Worm (Caenorhabditis elegans) whole organism, L1 larva: ENCODE data around the gene F18C5.5.

Source experiments
- C04F5.9 ChIP-seq: sonication (generic microtip); optimal IDR thresholded peaks from 2 replicates; lab custom pipeline; 2016; ENCODE audit warnings: missing genetic modification characterization, missing compliant biosample characterization
- C16A3.4 ChIP-seq: fragments of 150-350 bp; optimal IDR thresholded peaks from 2 replicates; lab custom pipeline; 2014; ENCODE audit warnings: missing biosample characterization, missing genetic modification characterization
- C34B4.2 ChIP-seq: sonication (generic microtip); optimal IDR thresholded peaks from 2 replicates; lab custom pipeline; 2017; ENCODE audit warnings: mild to moderate bottlenecking, missing genetic modification characterization, missing compliant biosample characterization
- alr-1 ChIP-seq: fragments of 200-800 bp; sonication (Bioruptor generic); optimal IDR thresholded peaks from 2 replicates; lab custom pipeline; 2018; ENCODE audit warnings: borderline replicate concordance, mild to moderate bottlenecking, missing genetic modification characterization, missing compliant biosample characterization
- ama-1 ChIP-seq: fragments of 150-350 bp; optimal IDR thresholded peaks from 2 replicates; lab custom pipeline; 2014
- blmp-1 ChIP-seq: fragments of 150-350 bp; optimal IDR thresholded peaks from 2 replicates; lab custom pipeline; 2014; ENCODE audit warnings: missing biosample characterization, missing genetic modification characterization
- ceh-63 ChIP-seq: fragments of 200-800 bp; sonication (Bioruptor generic); optimal IDR thresholded peaks from 2 replicates; lab custom pipeline; 2018; ENCODE audit warnings: mild to moderate bottlenecking, missing genetic modification characterization, missing compliant biosample characterization
- dpl-1 ChIP-seq, 3 experiments: fragments of 150-350 bp in 2 of 3; sonication (generic microtip) in 1 of 3; optimal IDR thresholded peaks; 2 replicates each; lab custom pipeline; 2014 to 2017; ENCODE audit warnings: missing biosample characterization in 3 of 3, missing genetic modification characterization in 3 of 3, missing genetic modification reagents in 3 of 3
- efl-1 ChIP-seq, 4 experiments: fragments of 150-350 bp; optimal IDR thresholded peaks in 3 of 4; peaks in 1 of 4; 1 replicate in 1 of 4; 2 replicates in 3 of 4; lab custom pipeline; 2014; ENCODE audit warnings: missing biosample characterization in 2 of 4, missing genetic modification characterization in 2 of 4, missing genetic modification reagents in 2 of 4
- elt-3 ChIP-seq, 6 experiments: fragments of 150-350 bp in 1 of 6; sonication (generic microtip); optimal IDR thresholded peaks; 2 replicates each; lab custom pipeline; 2017 to 2018; ENCODE audit warnings: missing biosample characterization in 6 of 6, missing genetic modification characterization in 6 of 6, inconsistent platforms in 1 of 6
- fos-1 ChIP-seq: fragments of 150-350 bp; optimal IDR thresholded peaks from 2 replicates; lab custom pipeline; 2014; ENCODE audit warnings: missing biosample characterization, missing genetic modification characterization
- grh-1 ChIP-seq: fragments of 200-800 bp; sonication (Bioruptor generic); IDR thresholded peaks from 2 replicates; pipeline ENCODE4 v1.3.6; 2022; ENCODE audit warnings: missing genetic modification reagents, missing genetic modification characterization, missing compliant biosample characterization
- irx-1 ChIP-seq: sonication (generic microtip); optimal IDR thresholded peaks from 2 replicates; lab custom pipeline; 2016; ENCODE audit warnings: missing genetic modification characterization, missing compliant biosample characterization
- jun-1 ChIP-seq: fragments of 150-350 bp; optimal IDR thresholded peaks from 2 replicates; lab custom pipeline; 2014; ENCODE audit warnings: missing biosample characterization, missing genetic modification reagents, missing genetic modification characterization
- lin-13 ChIP-seq: fragments of 150-350 bp; optimal IDR thresholded peaks from 2 replicates; lab custom pipeline; 2014; ENCODE audit warnings: missing biosample characterization, missing genetic modification reagents, missing genetic modification characterization
- lin-14 ChIP-seq: fragments of 200-800 bp; sonication (Bioruptor generic); optimal IDR thresholded peaks from 2 replicates; lab custom pipeline; 2018; ENCODE audit warnings: mild to moderate bottlenecking, missing genetic modification characterization, moderate library complexity, missing compliant biosample characterization
- lin-35 ChIP-seq, 2 experiments: fragments of 150-350 bp; optimal IDR thresholded peaks; 2 replicates each; lab custom pipeline; 2014; ENCODE audit warnings: missing biosample characterization in 2 of 2, missing genetic modification characterization in 2 of 2, missing genetic modification reagents in 2 of 2
- lin-39 ChIP-seq: fragments of 150-350 bp; optimal IDR thresholded peaks from 2 replicates; lab custom pipeline; 2014; ENCODE audit warnings: missing biosample characterization, missing genetic modification reagents, missing genetic modification characterization
- lir-3 ChIP-seq: sonication (generic microtip); optimal IDR thresholded peaks from 2 replicates; lab custom pipeline; 2016; ENCODE audit warnings: mild to moderate bottlenecking, missing genetic modification characterization, moderate library complexity, missing compliant biosample characterization; ENCODE audit not compliant: poor library complexity
- mab-9 ChIP-seq: fragments of 200-800 bp; sonication (Bioruptor generic); IDR thresholded peaks from 2 replicates; pipeline ENCODE4 v1.3.6; 2022; ENCODE audit warnings: missing genetic modification reagents, missing genetic modification characterization, missing compliant biosample characterization
- mdl-1 ChIP-seq, 2 experiments: fragments of 150-350 bp; optimal IDR thresholded peaks; 2 replicates each; lab custom pipeline; 2014 to 2017; ENCODE audit warnings: missing biosample characterization in 2 of 2, missing genetic modification characterization in 2 of 2, inconsistent platforms in 1 of 2
- mep-1 ChIP-seq: fragments of 150-350 bp; optimal IDR thresholded peaks from 2 replicates; lab custom pipeline; 2014; ENCODE audit warnings: missing biosample characterization, missing genetic modification characterization
- nhr-237 ChIP-seq: fragments of 150-350 bp; optimal IDR thresholded peaks from 2 replicates; lab custom pipeline; 2014; ENCODE audit warnings: missing biosample characterization, missing genetic modification characterization
- nhr-28 ChIP-seq: fragments of 150-350 bp; optimal IDR thresholded peaks from 2 replicates; lab custom pipeline; 2014; ENCODE audit warnings: missing biosample characterization, missing genetic modification characterization
- nhr-47 ChIP-seq: sonication (generic microtip); optimal IDR thresholded peaks from 2 replicates; lab custom pipeline; 2016; ENCODE audit warnings: mild to moderate bottlenecking, missing genetic modification characterization, moderate library complexity, missing compliant biosample characterization
- nhr-84 ChIP-seq: sonication (generic microtip); optimal IDR thresholded peaks from 2 replicates; lab custom pipeline; 2017; ENCODE audit warnings: missing biosample characterization, missing genetic modification characterization
- nhr-90 ChIP-seq: sonication (generic microtip); optimal IDR thresholded peaks from 2 replicates; lab custom pipeline; 2016; ENCODE audit warnings: mild to moderate bottlenecking, missing genetic modification characterization, missing compliant biosample characterization; ENCODE audit not compliant: poor library complexity
- pag-3 ChIP-seq: sonication (generic microtip); optimal IDR thresholded peaks from 2 replicates; lab custom pipeline; 2017; ENCODE audit warnings: missing genetic modification characterization, mild to moderate bottlenecking, missing compliant biosample characterization, antibody characterized with exemption, borderline replicate concordance; ENCODE audit not compliant: insufficient read depth
- pax-3 ChIP-seq: fragments of 200-800 bp; sonication (Bioruptor generic); optimal IDR thresholded peaks from 2 replicates; lab custom pipeline; 2018; ENCODE audit warnings: mild to moderate bottlenecking, missing genetic modification characterization, moderate library complexity, missing compliant biosample characterization
- swsn-7 ChIP-seq: sonication (generic microtip); optimal IDR thresholded peaks from 2 replicates; lab custom pipeline; 2016; ENCODE audit warnings: missing genetic modification characterization, missing compliant biosample characterization
- tlp-1 ChIP-seq: fragments of 150-350 bp; optimal IDR thresholded peaks from 2 replicates; lab custom pipeline; 2014; ENCODE audit warnings: missing biosample characterization, missing genetic modification characterization
- unc-30 ChIP-seq: sonication (generic microtip); optimal IDR thresholded peaks from 2 replicates; lab custom pipeline; 2017; ENCODE audit warnings: missing biosample characterization, missing genetic modification characterization
- unc-98 ChIP-seq: fragments of 200-800 bp; sonication (Bioruptor generic); IDR thresholded peaks from 2 replicates; pipeline ENCODE4 v1.3.6; 2022; ENCODE audit warnings: missing genetic modification characterization, missing compliant biosample characterization
- vab-15 ChIP-seq: sonication (generic microtip); optimal IDR thresholded peaks from 2 replicates; lab custom pipeline; 2017; ENCODE audit warnings: missing genotype, mild to moderate bottlenecking, missing genetic modification characterization, missing compliant biosample characterization
- ztf-11 ChIP-seq, 2 experiments: sonication (generic microtip); optimal IDR thresholded peaks; 2 replicates each; lab custom pipeline; 2016 to 2017; ENCODE audit warnings: missing genetic modification characterization in 2 of 2, missing biosample characterization in 1 of 2, missing compliant biosample characterization in 1 of 2

F18C5.5 gene

ce11 chrII:6592251-6592650, 25.7 kb upstream of the F18C5.5 start, which contains the start of gene C56C10.9:
Gene C56C10.9, minus strand, starts transcription at chrII:6592351.
- TF ChIP-seq unc-98 (GFP tag; lab: Robert Waterston, UW) (no peak), pag-3 (no peak), unc-30 (tag; lab: Kevin White, UChicago) (no peak), lin-39 (no peak), mab-9 (GFP tag; lab: Robert Waterston, UW) (no peak), ztf-11 (tag; optimal IDR thresholded peaks at IDR 0.05; lab: Kevin White, UChicago) (no peak), lin-14 (GFP tag; lab: Kevin White, UChicago) (no peak), mep-1 (tag; lab: Kevin White, UChicago) (no peak), nhr-84 (tag; lab: Kevin White, UChicago) (no peak), nhr-47 (no peak), C04F5.9 (no peak), C16A3.4 (tag; lab: Kevin White, UChicago) (no peak), swsn-7 (tag; lab: Kevin White, UChicago) (no peak), lin-13 (no peak), C34B4.2 (tag; lab: Kevin White, UChicago) (no peak)

- TF ChIP-seq vab-15 (tag; lab: Kevin White, UChicago) = no peak
- no peak for TF ChIP-seq nhr-237 (tag; lab: Kevin White, UChicago)
- no peak for TF ChIP-seq lir-3 (tag; lab: Kevin White, UChicago)
- TF ChIP-seq blmp-1 (tag; lab: Kevin White, UChicago) = no peak
- no peak for TF ChIP-seq C34B4.2 (tag; lab: Kevin White, UChicago)
- no peak for TF ChIP-seq mdl-1 (tag; optimal IDR thresholded peaks at IDR 0.05; lab: Kevin White, UChicago)
- TF ChIP-seq fos-1 (tag; lab: Kevin White, UChicago) = no peak
- TF ChIP-seq swsn-7 (tag; lab: Kevin White, UChicago) = no peak
- no peak for TF ChIP-seq alr-1 (tag; lab: Kevin White, UChicago)
- no peak for TF ChIP-seq nhr-90
- TF ChIP-seq tlp-1 (tag; lab: Kevin White, UChicago) = no peak
- TF ChIP-seq irx-1 (tag; lab: Kevin White, UChicago) = no peak
- TF ChIP-seq ama-1 = peak; percentile 18
- TF ChIP-seq efl-1 (optimal IDR thresholded peaks at IDR 0.05; lab: Kevin White, UChicago) = no peak
- peak in 1 of 2 experiments; percentile 69 for TF ChIP-seq efl-1 (GFP tag; optimal IDR thresholded peaks at IDR 0.05 in 1 of 2; lab: Kevin White, UChicago)
- TF ChIP-seq pax-3 = no peak
- TF ChIP-seq ceh-63 (GFP tag; lab: Kevin White, UChicago) = no peak
- no peak for TF ChIP-seq nhr-28 (tag; lab: Kevin White, UChicago)
Measured at ce11 chrII:6591000-6591399, 24.5 kb upstream of the F18C5.5 start.

- TF ChIP-seq lin-39 (no peak), grh-1 (GFP tag; lab: Robert Waterston, UW) (no peak), lin-35 (GFP tag; optimal IDR thresholded peaks at IDR 0.05; lab: Kevin White, UChicago) (peak in 1 of 2 experiments; percentile 4), blmp-1 (tag; lab: Kevin White, UChicago) (peak; percentile 28), jun-1 (tag; lab: Kevin White, UChicago) (peak; percentile 49), dpl-1 (GFP tag; optimal IDR thresholded peaks at IDR 0.05; lab: Kevin White, UChicago) (peak in 1 of 3 experiments; percentile 15), fos-1 (tag; lab: Kevin White, UChicago) (peak; percentile 40), elt-3 (tag; optimal IDR thresholded peaks at IDR 0.05; lab: Kevin White, UChicago) (peak in 1 of 6 experiments; percentile 29)
- TF ChIP-seq, all 84 proteins: peak for 6
Measured at ce11 chrII:6589408-6589807, 22.9 kb upstream of the F18C5.5 start, which contains the start of gene vps-32.1. Gene vps-32.1, plus strand, starts transcription at chrII:6589708.
